Fruit fly (Drosophila melanogaster) whole organism, embryonic: ENCODE data around the gene ckd.

ENCODE experiments used
- Bgb ChIP-seq: fragments of 200-800 bp; sonication (Bioruptor generic); IDR thresholded peaks from 2 replicates; pipeline ENCODE4 v1.3.6; 2022; ENCODE audit warnings: missing biosample characterization, missing genetic modification characterization; ENCODE audit not compliant: partially characterized antibody
- Blimp-1 ChIP-seq: fragments of 200-800 bp; sonication (Bioruptor generic); optimal IDR thresholded peaks from 3 replicates; lab custom pipeline; 2018; ENCODE audit warnings: missing biosample characterization, missing genetic modification characterization, mild to moderate bottlenecking, moderate library complexity, missing genetic modification reagents
- CG11247 ChIP-seq: fragments of 200-800 bp; sonication (Bioruptor generic); IDR thresholded peaks from 2 replicates; pipeline ENCODE4 v1.3.6; 2022; ENCODE audit warnings: missing biosample characterization, missing genetic modification characterization
- CG13287 ChIP-seq: fragments of 200-800 bp; sonication (Bioruptor generic); IDR thresholded peaks from 2 replicates; pipeline ENCODE4 v1.3.6; 2022; ENCODE audit warnings: missing biosample characterization, missing genetic modification characterization; ENCODE audit not compliant: partially characterized antibody
- CG15601 ChIP-seq: fragments of 200-800 bp; sonication (Bioruptor generic); optimal IDR thresholded peaks from 3 replicates; lab custom pipeline; 2019; ENCODE audit warnings: missing biosample characterization, mild to moderate bottlenecking, missing genetic modification characterization, moderate library complexity
- CG2678 ChIP-seq: fragments of 200-800 bp; sonication (Bioruptor generic); optimal IDR thresholded peaks from 3 replicates; lab custom pipeline; 2019; ENCODE audit warnings: missing biosample characterization, mild to moderate bottlenecking, missing genetic modification characterization, moderate library complexity
- CG31224 ChIP-seq: fragments of 200-800 bp; sonication (Bioruptor generic); IDR thresholded peaks from 2 replicates; pipeline ENCODE4 v1.3.6; 2022; ENCODE audit warnings: missing biosample characterization, missing genetic modification characterization
- CG3163 ChIP-seq: fragments of 200-800 bp; sonication (Bioruptor generic); optimal IDR thresholded peaks from 3 replicates; lab custom pipeline; 2016; ENCODE audit warnings: missing biosample characterization, missing genetic modification characterization
- CG7357 ChIP-seq: fragments of 200-800 bp; sonication (Bioruptor generic); IDR thresholded peaks from 3 replicates; pipeline ENCODE4 v1.3.6; 2022; ENCODE audit warnings: missing biosample characterization, missing genetic modification characterization
- CTCF ChIP-seq: fragments of 200-800 bp; sonication (Bioruptor generic); optimal IDR thresholded peaks from 2 replicates; lab custom pipeline; 2017; ENCODE audit warnings: missing biosample characterization, mild to moderate bottlenecking, missing genetic modification characterization, moderate library complexity
- CoRest ChIP-seq: fragments of 200-800 bp; sonication (Bioruptor generic); optimal IDR thresholded peaks from 3 replicates; lab custom pipeline; 2018; ENCODE audit warnings: missing biosample characterization, mild to moderate bottlenecking, missing genetic modification characterization, moderate library complexity
- Doc2 ChIP-seq: fragments of 200-800 bp; sonication (Bioruptor generic); IDR thresholded peaks from 2 replicates; pipeline ENCODE4 v1.3.6; 2022; ENCODE audit warnings: missing biosample characterization, missing genetic modification characterization
- Doc3 ChIP-seq: fragments of 200-800 bp; sonication (Bioruptor generic); IDR thresholded peaks from 3 replicates; pipeline ENCODE4 v1.3.6; 2022; ENCODE audit warnings: missing biosample characterization, missing genetic modification characterization; ENCODE audit not compliant: partially characterized antibody
- Dp ChIP-seq: fragments of 200-800 bp; sonication (Bioruptor generic); optimal IDR thresholded peaks from 2 replicates; lab custom pipeline; 2018; ENCODE audit warnings: missing biosample characterization, mild to moderate bottlenecking, missing genetic modification characterization, moderate library complexity
- E2f1 ChIP-seq: fragments of 200-800 bp; sonication (Bioruptor generic); IDR thresholded peaks from 2 replicates; pipeline ENCODE4 v1.3.6; 2022; ENCODE audit warnings: missing biosample characterization, missing genetic modification characterization
- E2f2 ChIP-seq: fragments of 200-800 bp; sonication (Bioruptor generic); IDR thresholded peaks from 2 replicates; pipeline ENCODE4 v1.3.6; 2022; ENCODE audit warnings: missing biosample characterization, missing genetic modification characterization
- Fer1 ChIP-seq: fragments of 200-800 bp; sonication (Bioruptor generic); optimal IDR thresholded peaks from 2 replicates; lab custom pipeline; 2017; ENCODE audit warnings: missing biosample characterization, mild to moderate bottlenecking, missing genetic modification characterization
- Lhr ChIP-seq: fragments of 200-800 bp; sonication (Bioruptor generic); optimal IDR thresholded peaks from 3 replicates; lab custom pipeline; 2017; ENCODE audit warnings: mild to moderate bottlenecking, missing biosample characterization, missing genetic modification reagents, missing genetic modification characterization
- Opbp ChIP-seq: fragments of 200-800 bp; sonication (Bioruptor generic); IDR thresholded peaks from 3 replicates; pipeline ENCODE4 v1.3.6; 2022; ENCODE audit warnings: missing biosample characterization, missing genetic modification characterization; ENCODE audit not compliant: partially characterized antibody
- Pdp1 ChIP-seq, 2 experiments: fragments of 200-800 bp; sonication (Bioruptor generic); optimal IDR thresholded peaks; 3 replicates each; lab custom pipeline; 2016; ENCODE audit warnings: missing biosample characterization in 2 of 2, missing genetic modification characterization in 2 of 2, mild to moderate bottlenecking in 1 of 2, moderate library complexity in 1 of 2
- Trl ChIP-seq, 3 experiments: fragments of >200 bp in 2 of 3; fragments of 200-800 bp in 1 of 3; sonication (Bioruptor generic) in 1 of 3; optimal IDR thresholded peaks; 2 replicates in 1 of 3; 3 replicates in 2 of 3; lab custom pipeline; 2016 to 2017; ENCODE audit warnings: missing biosample characterization in 1 of 3, missing genetic modification characterization in 1 of 3
- fd64A ChIP-seq: fragments of 200-800 bp; sonication (Bioruptor generic); optimal IDR thresholded peaks from 3 replicates; lab custom pipeline; 2018; ENCODE audit warnings: missing biosample characterization, mild to moderate bottlenecking, missing genetic modification characterization
- ftz-f1 ChIP-seq: fragments of 200-800 bp; sonication (Bioruptor generic); optimal IDR thresholded peaks from 2 replicates; lab custom pipeline; 2016; ENCODE audit warnings: missing biosample characterization, missing genetic modification characterization
- insv ChIP-seq, 2 experiments: fragments of 200-800 bp; sonication (Bioruptor generic); optimal IDR thresholded peaks; 3 replicates each; lab custom pipeline; 2016 to 2018; ENCODE audit warnings: missing biosample characterization in 2 of 2, missing genetic modification characterization in 2 of 2
- kni ChIP-seq: fragments of 200-800 bp; sonication (Bioruptor generic); optimal IDR thresholded peaks from 3 replicates; lab custom pipeline; 2017; ENCODE audit warnings: mild to moderate bottlenecking, missing biosample characterization, missing genetic modification reagents, missing genetic modification characterization
- lov ChIP-seq, 2 experiments: fragments of 200-800 bp in 1 of 2; fragments of >200 bp in 1 of 2; sonication (Bioruptor generic) in 1 of 2; IDR thresholded peaks in 1 of 2; optimal IDR thresholded peaks in 1 of 2; 2 replicates in 1 of 2; 3 replicates in 1 of 2; pipeline versions ENCODE4 v1.3.6 to Lab custom; 2017 to 2022; ENCODE audit warnings: missing biosample characterization in 1 of 2, missing genetic modification characterization in 1 of 2
- mld ChIP-seq: fragments of 200-800 bp; sonication (Bioruptor generic); IDR thresholded peaks from 3 replicates; pipeline ENCODE4 v1.3.6; 2022; ENCODE audit warnings: missing biosample characterization, missing genetic modification characterization; ENCODE audit not compliant: partially characterized antibody
- nau ChIP-seq: fragments of 200-800 bp; sonication (Bioruptor generic); optimal IDR thresholded peaks from 3 replicates; lab custom pipeline; 2017; ENCODE audit warnings: missing biosample characterization, mild to moderate bottlenecking, missing genetic modification characterization, missing genetic modification reagents
- otp ChIP-seq: fragments of 200-800 bp; sonication (Bioruptor generic); IDR thresholded peaks from 3 replicates; pipeline ENCODE4, ENCODE4 v1.3.6; 2022; ENCODE audit warnings: missing biosample characterization, missing genetic modification characterization
- phol ChIP-seq: fragments of 200-800 bp; sonication (Bioruptor generic); optimal IDR thresholded peaks from 3 replicates; lab custom pipeline; 2018; ENCODE audit warnings: missing biosample characterization, mild to moderate bottlenecking, missing genetic modification characterization, moderate library complexity
- pita ChIP-seq: fragments of 200-800 bp; sonication (Bioruptor generic); optimal IDR thresholded peaks from 2 replicates; lab custom pipeline; 2017; ENCODE audit warnings: missing biosample characterization, mild to moderate bottlenecking, missing genetic modification characterization
- sima ChIP-seq: fragments of 200-800 bp; sonication (Bioruptor generic); optimal IDR thresholded peaks from 2 replicates; lab custom pipeline; 2016; ENCODE audit warnings: missing biosample characterization, missing genetic modification characterization
- stwl ChIP-seq: fragments of 200-800 bp; sonication (Bioruptor generic); optimal IDR thresholded peaks from 3 replicates; lab custom pipeline; 2018; ENCODE audit warnings: missing biosample characterization, mild to moderate bottlenecking, missing genetic modification characterization, moderate library complexity
- trem ChIP-seq: fragments of 200-800 bp; optimal IDR thresholded peaks from 3 replicates; lab custom pipeline; 2019; ENCODE audit warnings: missing biosample characterization, mild to moderate bottlenecking, missing genetic modification characterization, moderate library complexity
- z ChIP-seq: fragments of 200-800 bp; sonication (Bioruptor generic); IDR thresholded peaks from 3 replicates; pipeline ENCODE4 v1.3.6; 2022; ENCODE audit warnings: missing biosample characterization, missing genetic modification characterization

ckd gene

DNA sequence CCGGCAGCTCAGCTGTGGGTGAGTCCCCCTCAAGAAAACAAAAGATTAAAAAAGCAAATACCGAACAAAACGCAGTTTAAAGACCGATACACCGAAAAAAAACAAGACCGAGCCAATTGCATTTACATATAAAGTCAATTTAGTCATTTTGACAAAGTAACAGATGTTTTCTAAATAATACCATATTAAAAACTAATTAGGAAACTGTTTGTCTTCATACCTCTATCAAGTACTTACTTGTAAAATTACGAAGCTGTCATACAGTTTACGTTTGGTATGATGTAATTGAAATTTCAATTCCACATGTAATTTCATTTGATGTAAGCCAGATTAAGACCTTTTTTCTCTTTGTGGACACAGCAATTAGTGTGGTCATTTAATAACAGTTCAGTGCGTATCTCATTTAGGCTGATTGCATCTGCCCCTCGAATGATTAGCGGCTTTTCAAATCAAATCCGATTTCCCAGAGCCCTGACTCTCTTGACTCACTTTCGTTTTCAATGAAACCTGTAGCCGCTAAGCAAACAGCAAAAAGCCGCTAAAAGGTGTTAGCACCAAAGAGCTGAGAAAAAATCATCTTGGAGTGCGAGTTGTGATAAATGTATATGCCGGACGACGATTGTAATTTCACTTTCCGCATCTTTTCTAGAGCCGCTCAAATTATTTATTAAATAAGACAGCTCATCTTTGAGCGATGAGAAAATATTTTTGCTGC, 16.9 kb downstream of the ckd start (continued):
- TF ChIP-seq mld (GFP tag; lab: Robert Waterston, UW) (no peak), fd64A (GFP tag; lab: Kevin White, UChicago) (no peak), otp (GFP tag; lab: Robert Waterston, UW) (no peak), CG7357 (GFP tag; lab: Robert Waterston, UW) (no peak), insv (GFP tag; optimal IDR thresholded peaks at IDR 0.05; lab: Kevin White, UChicago) (no peak), nau (GFP tag; lab: Kevin White, UChicago) (no peak), CG2678 (tag; lab: Kevin White, UChicago) (peak; percentile 2), ftz-f1 (no peak), phol (tag; lab: Kevin White, UChicago) (peak; percentile 17)

DNA sequence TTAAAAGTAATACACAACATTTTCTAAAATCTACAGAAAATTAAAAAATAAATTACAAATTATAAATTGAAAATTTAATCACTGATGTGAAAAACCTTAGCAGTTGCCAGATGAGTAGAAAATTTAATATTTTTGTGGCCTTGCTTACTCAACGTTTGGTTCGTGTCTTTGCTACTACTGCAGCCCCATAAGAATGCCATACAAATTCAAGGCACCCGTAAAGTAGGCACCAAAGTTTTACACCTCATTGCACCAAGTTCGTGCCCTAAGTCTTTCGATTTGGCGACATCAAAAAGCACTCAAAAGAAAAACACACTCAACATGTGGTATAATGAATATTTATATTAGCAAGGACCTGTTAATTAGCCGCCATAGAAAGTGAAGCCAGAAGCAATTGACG, 19.3 kb downstream of the ckd start:
- TF ChIP-seq CTCF (GFP tag; lab: Kevin White, UChicago) (peak; percentile 58), CG11247 (GFP tag; lab: Robert Waterston, UW) (peak; percentile 95), E2f2 (GFP tag; lab: Robert Waterston, UW) (0 out of 2 replicates have a peak, but pooled peaks have one; percentile 8), Doc2 (no peak), pita (GFP tag; lab: Kevin White, UChicago) (peak; percentile 61), lov (optimal IDR thresholded peaks at IDR 0.05; lab: Kevin White, UChicago) (no peak), lov (GFP tag; IDR thresholded peaks at IDR 0.05; lab: Robert Waterston, UW) (no peak), CG13287 (GFP tag; lab: Robert Waterston, UW) (peak; percentile 62; the same call in 1 of the 2 replicates), CG31224 (GFP tag; lab: Robert Waterston, UW) (no peak), Dp (GFP tag; lab: Kevin White, UChicago) (peak; percentile 8), CG15601 (tag; lab: Kevin White, UChicago) (peak; percentile 3), Opbp (GFP tag; lab: Robert Waterston, UW) (peak; percentile 49; the same call in 1 of the 3 replicates), CoRest (tag; lab: Kevin White, UChicago) (peak; percentile 27), Bgb (GFP tag; lab: Robert Waterston, UW) (peak; percentile 23; the same call in 1 of the 2 replicates), ftz-f1 (peak; percentile 80), Pdp1 (GFP tag; optimal IDR thresholded peaks at IDR 0.05; lab: Kevin White, UChicago) (peak in 1 of 2 experiments; percentile 26), Lhr (GFP tag; lab: Kevin White, UChicago) (peak; percentile 56), z (peak; percentile 83), trem (tag; lab: Kevin White, UChicago) (peak; percentile 16), stwl (peak; percentile 54), E2f1 (no peak), sima (no peak)

DNA sequence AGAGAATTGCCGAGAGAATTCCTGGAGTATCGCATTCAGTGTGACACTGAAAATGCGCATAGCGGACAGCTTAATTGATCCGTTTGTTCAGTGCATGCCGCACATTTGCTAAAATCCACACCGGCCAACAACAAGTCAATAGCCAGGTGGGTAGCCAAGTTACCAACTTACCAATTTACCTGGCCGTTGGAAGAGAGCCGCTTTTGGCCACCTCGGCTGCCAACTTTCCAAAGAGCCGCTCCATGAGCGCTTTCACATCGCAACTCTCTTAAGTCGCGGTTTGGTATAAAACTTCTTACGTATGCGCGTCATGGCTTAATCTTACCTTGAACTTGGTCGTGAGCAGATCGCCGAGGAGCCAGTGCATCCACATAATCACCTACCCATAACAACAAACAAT, 22.3 kb downstream of the ckd start, which contains the start of gene CG12017:
Gene CG12017, plus strand, starts transcription at position 310 of the 400 bp plus-strand sequence.
- TF ChIP-seq kni (GFP tag; lab: Kevin White, UChicago) (peak; percentile 37), Trl (optimal IDR thresholded peaks at IDR 0.05; lab: Kevin White, UChicago) (peak in 1 of 2 experiments; percentile 22), Trl (GFP tag; optimal IDR thresholded peaks at IDR 0.05; lab: Kevin White, UChicago) (no peak), CG3163 (GFP tag; lab: Kevin White, UChicago) (peak; percentile 63), Blimp-1 (peak; percentile 11), Doc3 (GFP tag; lab: Robert Waterston, UW) (0 out of 3 replicates have a peak, but pooled peaks have one; percentile 15), Fer1 (GFP tag; lab: Kevin White, UChicago) (no peak)
